Worm (Caenorhabditis elegans) whole organism, mixed stage, embryonic: ENCODE data around the gene vps-2.

ENCODE experiments used
- ces-1 ChIP-seq: fragments of 150-350 bp; optimal IDR thresholded peaks from 2 replicates; lab custom pipeline; 2014; ENCODE audit warnings: missing biosample characterization, missing genetic modification reagents, missing genetic modification characterization
- lin-32 ChIP-seq: fragments of 200-800 bp; sonication (Bioruptor generic); optimal IDR thresholded peaks from 2 replicates; lab custom pipeline; 2018; ENCODE audit warnings: mild to moderate bottlenecking, missing genetic modification characterization, missing compliant biosample characterization
- mab-5 ChIP-seq: fragments of 150-350 bp; optimal IDR thresholded peaks from 2 replicates; lab custom pipeline; 2014; ENCODE audit warnings: missing biosample characterization, missing genetic modification characterization
- nhr-237 ChIP-seq: fragments of 150-350 bp; optimal IDR thresholded peaks from 2 replicates; lab custom pipeline; 2014; ENCODE audit warnings: missing biosample characterization, missing genetic modification characterization
- nhr-28 ChIP-seq: fragments of 150-350 bp; optimal IDR thresholded peaks from 2 replicates; lab custom pipeline; 2014; ENCODE audit warnings: missing biosample characterization, missing genetic modification characterization
- pha-4 ChIP-seq: fragments of 150-350 bp; optimal IDR thresholded peaks from 2 replicates; lab custom pipeline; 2018; ENCODE audit warnings: missing biosample characterization, missing genetic modification reagents, missing genetic modification characterization
- sem-2 ChIP-seq: fragments of 200-800 bp; sonication (Bioruptor generic); optimal IDR thresholded peaks from 2 replicates; lab custom pipeline; 2018; ENCODE audit warnings: mild to moderate bottlenecking, missing genetic modification characterization, missing compliant biosample characterization

ce11 chrII:12727871-12728270, 40.1 kb downstream of the vps-2 start:
- no peak for TF ChIP-seq sem-2
- no peak for TF ChIP-seq nhr-237 (tag; lab: Kevin White, UChicago)
- no peak for TF ChIP-seq lin-32
- no peak for TF ChIP-seq nhr-28 (tag; lab: Kevin White, UChicago)
- TF ChIP-seq mab-5, result no peak
- no peak for TF ChIP-seq ces-1 (GFP tag; lab: Kevin White, UChicago)
- TF ChIP-seq pha-4 (tag; lab: Kevin White, UChicago), result no peak
